Worm (Caenorhabditis elegans) whole organism, L4 larva: ENCODE measurements around the gene C45B2.2.

Source experiments
- D1046.2 ChIP-seq: fragments of 200-800 bp; sonication (Bioruptor generic); IDR thresholded peaks from 2 replicates; pipeline ENCODE4 v1.3.6; 2022; ENCODE audit warnings: missing genetic modification characterization, missing compliant biosample characterization
- F10B5.3 ChIP-seq: sonication (generic microtip); optimal IDR thresholded peaks from 2 replicates; lab custom pipeline; 2016; ENCODE audit warnings: mild to moderate bottlenecking, missing genetic modification characterization, missing compliant biosample characterization
- F37D6.2 ChIP-seq: sonication (generic microtip); optimal IDR thresholded peaks from 2 replicates; lab custom pipeline; 2016; ENCODE audit warnings: mild to moderate bottlenecking, missing genetic modification characterization, missing compliant biosample characterization
- F49E8.2 ChIP-seq: sonication (generic microtip); optimal IDR thresholded peaks from 2 replicates; lab custom pipeline; 2016; ENCODE audit warnings: missing compliant biosample characterization, mild to moderate bottlenecking, missing genetic modification characterization, borderline replicate concordance
- R02D3.7 ChIP-seq: fragments of 150-350 bp; sonication (generic microtip); optimal IDR thresholded peaks from 3 replicates; lab custom pipeline; 2014; ENCODE audit warnings: missing biosample characterization, missing genetic modification characterization
- T20F7.1 ChIP-seq: fragments of 200-800 bp; sonication (Bioruptor generic); optimal IDR thresholded peaks from 2 replicates; lab custom pipeline; 2018; ENCODE audit warnings: mild to moderate bottlenecking, missing genetic modification characterization, missing compliant biosample characterization
- T26A8.4 ChIP-seq: fragments of 200-800 bp; sonication (Bioruptor generic); IDR thresholded peaks from 2 replicates; pipeline ENCODE4 v1.3.6; 2022; ENCODE audit warnings: missing genetic modification characterization, missing compliant biosample characterization
- Y105C5A.15 ChIP-seq: fragments of 200-800 bp; sonication (Bioruptor generic); IDR thresholded peaks from 2 replicates; pipeline ENCODE4 v1.3.6; 2022; ENCODE audit warnings: missing genetic modification characterization, missing compliant biosample characterization
- Y48G9A.11 ChIP-seq: fragments of 200-800 bp; sonication (Bioruptor generic); IDR thresholded peaks from 2 replicates; pipeline ENCODE4 v1.3.6; 2022; ENCODE audit warnings: missing genetic modification reagents, missing genetic modification characterization, missing compliant biosample characterization
- Y5F2A.4 ChIP-seq: fragments of 200-800 bp; sonication (Bioruptor generic); optimal IDR thresholded peaks from 2 replicates; lab custom pipeline; 2018; ENCODE audit warnings: mild to moderate bottlenecking, missing genetic modification characterization, missing compliant biosample characterization
- ZK337.2 ChIP-seq: fragments of 200-800 bp; sonication (Bioruptor generic); IDR thresholded peaks from 2 replicates; pipeline ENCODE4 v1.3.6; 2022; ENCODE audit warnings: missing genetic modification reagents, missing genetic modification characterization, missing compliant biosample characterization
- aly-2 ChIP-seq: sonication (generic microtip); optimal IDR thresholded peaks from 2 replicates; lab custom pipeline; 2018; ENCODE audit warnings: missing biosample characterization, missing genetic modification characterization
- ceh-20 ChIP-seq: fragments of 200-800 bp; sonication (Bioruptor generic); IDR thresholded peaks from 2 replicates; pipeline ENCODE4 v1.3.6; 2022; ENCODE audit warnings: missing genetic modification reagents, missing genetic modification characterization, missing compliant biosample characterization
- ceh-32 ChIP-seq: sonication (generic microtip); optimal IDR thresholded peaks from 2 replicates; lab custom pipeline; 2016; ENCODE audit warnings: mild to moderate bottlenecking, missing genetic modification characterization, missing compliant biosample characterization; ENCODE audit not compliant: poor library complexity
- ceh-62 ChIP-seq: sonication (generic microtip); optimal IDR thresholded peaks from 2 replicates; lab custom pipeline; 2017; ENCODE audit warnings: missing biosample characterization, missing genetic modification characterization
- daf-8 ChIP-seq: fragments of 200-800 bp; sonication (Bioruptor generic); IDR thresholded peaks from 2 replicates; pipeline ENCODE4 v1.3.6; 2022; ENCODE audit warnings: missing genetic modification characterization, missing compliant biosample characterization
- dmd-8 ChIP-seq: fragments of 200-800 bp; sonication (Bioruptor generic); IDR thresholded peaks from 2 replicates; pipeline ENCODE4 v1.3.6; 2022; ENCODE audit warnings: missing genetic modification characterization, missing compliant biosample characterization
- egl-27 ChIP-seq: sonication (generic microtip); optimal IDR thresholded peaks from 3 replicates; lab custom pipeline; 2017; ENCODE audit warnings: missing biosample characterization, missing genetic modification reagents, missing genetic modification characterization
- egl-43 ChIP-seq: fragments of 200-800 bp; sonication (Bioruptor generic); IDR thresholded peaks from 2 replicates; pipeline ENCODE4 v1.3.6; 2022; ENCODE audit warnings: missing genetic modification reagents, missing genetic modification characterization, missing compliant biosample characterization
- fkh-10 ChIP-seq: fragments of 150-350 bp; optimal IDR thresholded peaks from 2 replicates; lab custom pipeline; 2014; ENCODE audit warnings: missing biosample characterization, missing genetic modification reagents, missing genetic modification characterization
- fos-1 ChIP-seq: fragments of 150-350 bp; optimal IDR thresholded peaks from 2 replicates; lab custom pipeline; 2014; ENCODE audit warnings: missing biosample characterization, missing genetic modification characterization
- hlh-11 ChIP-seq: fragments of 200-800 bp; sonication (Bioruptor generic); optimal IDR thresholded peaks from 2 replicates; lab custom pipeline; 2018; ENCODE audit warnings: mild to moderate bottlenecking, missing genetic modification characterization, missing compliant biosample characterization
- hlh-30 ChIP-seq: sonication (generic microtip); optimal IDR thresholded peaks from 2 replicates; lab custom pipeline; 2017; ENCODE audit warnings: antibody characterized with exemption, mild to moderate bottlenecking, missing genetic modification characterization, missing compliant biosample characterization; ENCODE audit not compliant: insufficient read depth
- jun-1 ChIP-seq: fragments of 150-350 bp; optimal IDR thresholded peaks from 2 replicates; lab custom pipeline; 2014; ENCODE audit warnings: missing biosample characterization, missing genetic modification reagents, missing genetic modification characterization
- lim-7 ChIP-seq: fragments of 200-800 bp; sonication (Bioruptor generic); IDR thresholded peaks from 2 replicates; pipeline ENCODE4 v1.3.6; 2022; ENCODE audit warnings: missing genetic modification characterization, missing compliant biosample characterization
- lin-15B ChIP-seq: fragments of 150-350 bp; sonication (generic microtip); optimal IDR thresholded peaks from 3 replicates; lab custom pipeline; 2014; ENCODE audit warnings: missing biosample characterization, missing genetic modification characterization
- lin-38 ChIP-seq: fragments of 200-800 bp; sonication (Bioruptor generic); IDR thresholded peaks from 2 replicates; pipeline ENCODE4 v1.3.6; 2022; ENCODE audit warnings: missing genetic modification reagents, missing genetic modification characterization, missing compliant biosample characterization
- lin-39 ChIP-seq: fragments of 150-350 bp; optimal IDR thresholded peaks from 2 replicates; lab custom pipeline; 2014; ENCODE audit warnings: missing biosample characterization, missing genetic modification reagents, missing genetic modification characterization
- lir-3 ChIP-seq: sonication (generic microtip); optimal IDR thresholded peaks from 2 replicates; lab custom pipeline; 2016; ENCODE audit warnings: mild to moderate bottlenecking, missing genetic modification characterization, missing compliant biosample characterization
- madf-9 ChIP-seq: fragments of 200-800 bp; sonication (Bioruptor generic); conservative IDR thresholded peaks from 2 replicates; pipeline ENCODE4 v1.3.6; 2022; ENCODE audit warnings: missing genetic modification reagents, missing genetic modification characterization, missing compliant biosample characterization
- mdl-1 ChIP-seq, 2 experiments: fragments of 150-350 bp in 1 of 2; sonication (generic microtip) in 1 of 2; optimal IDR thresholded peaks; 2 replicates each; lab custom pipeline; 2014 to 2017; ENCODE audit warnings: missing biosample characterization in 2 of 2, missing genetic modification characterization in 2 of 2
- nhr-10 ChIP-seq: fragments of 150-350 bp; optimal IDR thresholded peaks from 2 replicates; lab custom pipeline; 2014; ENCODE audit warnings: missing biosample characterization, missing genetic modification characterization
- nhr-102 ChIP-seq: sonication (generic microtip); optimal IDR thresholded peaks from 2 replicates; lab custom pipeline; 2016; ENCODE audit warnings: mild to moderate bottlenecking, missing genetic modification characterization, moderate library complexity, missing compliant biosample characterization
- nhr-25 ChIP-seq: sonication (generic microtip); optimal IDR thresholded peaks from 2 replicates; lab custom pipeline; 2017; ENCODE audit warnings: missing genetic modification characterization, mild to moderate bottlenecking, missing compliant biosample characterization, antibody characterized with exemption, moderate library complexity, borderline replicate concordance; ENCODE audit not compliant: insufficient read depth
- nhr-28 ChIP-seq: fragments of 150-350 bp; optimal IDR thresholded peaks from 2 replicates; lab custom pipeline; 2014; ENCODE audit warnings: missing biosample characterization, missing genetic modification characterization
- nhr-41 ChIP-seq: fragments of 200-800 bp; sonication (Bioruptor generic); IDR thresholded peaks from 2 replicates; pipeline ENCODE4 v1.3.6; 2022; ENCODE audit warnings: missing genetic modification reagents, missing genetic modification characterization, missing compliant biosample characterization
- nhr-48 ChIP-seq: sonication (generic microtip); optimal IDR thresholded peaks from 2 replicates; lab custom pipeline; 2016; ENCODE audit warnings: mild to moderate bottlenecking, missing genetic modification characterization, missing compliant biosample characterization
- nhr-76 ChIP-seq: fragments of 150-350 bp; optimal IDR thresholded peaks from 2 replicates; lab custom pipeline; 2014; ENCODE audit warnings: missing biosample characterization, missing genetic modification characterization
- nhr-77 ChIP-seq: fragments of 150-350 bp; optimal IDR thresholded peaks from 2 replicates; lab custom pipeline; 2014; ENCODE audit warnings: missing biosample characterization, missing genetic modification characterization
- pha-4 ChIP-seq, 2 experiments: fragments of 150-350 bp in 1 of 2; fragments of 200-800 bp in 1 of 2; sonication (Bioruptor generic) in 1 of 2; IDR thresholded peaks in 1 of 2; optimal IDR thresholded peaks in 1 of 2; 2 replicates each; pipeline versions ENCODE4 v1.3.6 to Lab custom; 2014 to 2022; ENCODE audit warnings: missing genetic modification characterization in 2 of 2, missing genetic modification reagents in 2 of 2, missing biosample characterization in 1 of 2, missing compliant biosample characterization in 1 of 2
- php-3 ChIP-seq: fragments of 200-800 bp; sonication (Bioruptor generic); IDR thresholded peaks from 2 replicates; pipeline ENCODE4 v1.3.6; 2022; ENCODE audit warnings: missing genetic modification reagents, missing genetic modification characterization, missing compliant biosample characterization
- skn-1 ChIP-seq: fragments of 150-350 bp; optimal IDR thresholded peaks from 2 replicates; lab custom pipeline; 2014; ENCODE audit warnings: missing biosample characterization, missing genetic modification characterization
- snpc-1.2 ChIP-seq: fragments of 200-800 bp; sonication (Bioruptor generic); IDR thresholded peaks from 2 replicates; pipeline ENCODE4 v1.3.6; 2022; ENCODE audit warnings: missing genetic modification reagents, missing genetic modification characterization, missing compliant biosample characterization
- spr-1 ChIP-seq: sonication (generic microtip); optimal IDR thresholded peaks from 2 replicates; lab custom pipeline; 2016; ENCODE audit warnings: mild to moderate bottlenecking, missing genetic modification characterization, missing compliant biosample characterization
- spr-3 ChIP-seq: fragments of 200-800 bp; sonication (Bioruptor generic); optimal IDR thresholded peaks from 2 replicates; lab custom pipeline; 2018; ENCODE audit warnings: mild to moderate bottlenecking, missing genetic modification characterization, missing compliant biosample characterization
- tra-1 ChIP-seq: fragments of 200-800 bp; sonication (Bioruptor generic); IDR thresholded peaks from 2 replicates; pipeline ENCODE4 v1.3.6; 2022; ENCODE audit warnings: missing genetic modification reagents, missing genetic modification characterization, missing compliant biosample characterization
- unc-62 ChIP-seq, 3 experiments: fragments of 150-350 bp in 1 of 3; sonication (generic microtip); optimal IDR thresholded peaks in 2 of 3; peaks in 1 of 3; 1 replicate in 1 of 3; 2 replicates in 2 of 3; lab custom pipeline; 2014 to 2017; ENCODE audit warnings: missing biosample characterization in 3 of 3, missing genetic modification characterization in 3 of 3, missing genetic modification reagents in 3 of 3, missing genotype in 1 of 3
- zfp-3 ChIP-seq: fragments of 200-800 bp; sonication (Bioruptor generic); conservative IDR thresholded peaks from 2 replicates; pipeline ENCODE4 v1.3.6; 2022; ENCODE audit warnings: missing genetic modification reagents, missing genetic modification characterization, missing compliant biosample characterization
- zip-2 ChIP-seq: fragments of 150-350 bp; optimal IDR thresholded peaks from 2 replicates; lab custom pipeline; 2014; ENCODE audit warnings: missing biosample characterization, missing genetic modification characterization
- ztf-11 ChIP-seq: fragments of 150-350 bp; optimal IDR thresholded peaks from 2 replicates; lab custom pipeline; 2014; ENCODE audit warnings: missing biosample characterization, missing genetic modification characterization

Gene C45B2.2

ce11 chrX:6091967-6092366, 7.4 kb downstream of the C45B2.2 start, which contains the start of gene hsp-3 (continued):
- TF ChIP-seq dmd-8 (GFP tag; lab: Robert Waterston, UW) = no peak
- TF ChIP-seq R02D3.7 (tag; lab: Kevin White, UChicago) = no peak
- no peak for TF ChIP-seq F49E8.2 (tag; lab: Kevin White, UChicago)
- peak; percentile 94 for TF ChIP-seq madf-9 (GFP tag; lab: Robert Waterston, UW)
- TF ChIP-seq nhr-28 (tag; lab: Kevin White, UChicago) = peak; percentile 92
- TF ChIP-seq nhr-48 (tag; lab: Kevin White, UChicago) = peak; percentile 91
- peak; percentile 85 for TF ChIP-seq spr-3 (GFP tag; lab: Kevin White, UChicago)
- TF ChIP-seq lim-7 = 0 out of 2 replicates have a peak, but pooled peaks have one; percentile 50
- TF ChIP-seq lin-38 (GFP tag; lab: Robert Waterston, UW) = peak; percentile 88
- peak; percentile 29 for TF ChIP-seq fos-1 (tag; lab: Kevin White, UChicago)
- TF ChIP-seq hlh-11 = peak; percentile 99
- TF ChIP-seq nhr-10 (tag; lab: Kevin White, UChicago) = peak; percentile 66
- TF ChIP-seq pha-4 (GFP tag; IDR thresholded peaks at IDR 0.05; lab: Robert Waterston, UW) = peak; percentile 96
- no peak for TF ChIP-seq pha-4 (tag; optimal IDR thresholded peaks at IDR 0.05; lab: Kevin White, UChicago)
- peak; percentile 97 for TF ChIP-seq nhr-41 (GFP tag; lab: Robert Waterston, UW)
- TF ChIP-seq lin-15B = peak; percentile 54
- peak; percentile 91 for TF ChIP-seq fkh-10
- TF ChIP-seq zip-2 (tag; lab: Kevin White, UChicago) = no peak
- TF ChIP-seq ceh-32 (tag; lab: Kevin White, UChicago) = peak; percentile 41
- TF ChIP-seq php-3 (GFP tag; lab: Robert Waterston, UW) = peak; percentile 95
- TF ChIP-seq daf-8 (GFP tag; lab: Robert Waterston, UW) = peak; percentile 79
- TF ChIP-seq nhr-25 (tag; lab: Kevin White, UChicago) = peak; percentile 98
- TF ChIP-seq F10B5.3 (tag; lab: Kevin White, UChicago) = peak; percentile 86
- no peak for TF ChIP-seq skn-1
- TF ChIP-seq snpc-1.2 (GFP tag; lab: Robert Waterston, UW) = no peak
- peak; percentile 98 for TF ChIP-seq tra-1 (GFP tag; lab: Robert Waterston, UW)
- TF ChIP-seq spr-1 (tag; lab: Kevin White, UChicago) = peak; percentile 88
- peak; percentile 43 for TF ChIP-seq Y5F2A.4 (GFP tag; lab: Kevin White, UChicago)
- no peak for TF ChIP-seq ztf-11 (tag; lab: Kevin White, UChicago)
- TF ChIP-seq mdl-1 (tag; optimal IDR thresholded peaks at IDR 0.05; lab: Kevin White, UChicago) = peak in 1 of 2 experiments; percentile 87
- TF ChIP-seq lin-39 (tag; lab: Kevin White, UChicago) = no peak
- TF ChIP-seq ZK337.2 (GFP tag; lab: Robert Waterston, UW) = no peak
- peak; percentile 95 for TF ChIP-seq nhr-102 (tag; lab: Kevin White, UChicago)
- peak; percentile 89 for TF ChIP-seq nhr-77 (tag; lab: Kevin White, UChicago)
- TF ChIP-seq unc-62 (GFP tag; optimal IDR thresholded peaks at IDR 0.05 in 1 of 2; lab: Kevin White, UChicago) = peak; percentile 7 to 97
- no peak for TF ChIP-seq unc-62 (tag; optimal IDR thresholded peaks at IDR 0.05; lab: Kevin White, UChicago)
- TF ChIP-seq hlh-30 = peak; percentile 95
- TF ChIP-seq ceh-20 = peak; percentile 96
- TF ChIP-seq ceh-62 = no peak
- TF ChIP-seq egl-27 (tag; lab: Kevin White, UChicago) = no peak
- peak; percentile 95 for TF ChIP-seq D1046.2 (GFP tag; lab: Robert Waterston, UW)
- peak; percentile 96 for TF ChIP-seq egl-43 (GFP tag; lab: Robert Waterston, UW)
- TF ChIP-seq zfp-3 (GFP tag; lab: Robert Waterston, UW) = peak; percentile 94
- TF ChIP-seq aly-2 (tag; lab: Kevin White, UChicago) = no peak
- TF ChIP-seq lir-3 (tag; lab: Kevin White, UChicago) = peak; percentile 63
- peak; percentile 47; the same call in 1 of the 2 replicates for TF ChIP-seq Y48G9A.11 (GFP tag; lab: Robert Waterston, UW)
- no peak for TF ChIP-seq nhr-76
- TF ChIP-seq jun-1 (tag; lab: Kevin White, UChicago) = peak; percentile 92
- peak; percentile 92 for TF ChIP-seq F37D6.2
- TF ChIP-seq T20F7.1 = peak; percentile 90
- no peak for TF ChIP-seq Y105C5A.15 (GFP tag; lab: Robert Waterston, UW)
- TF ChIP-seq T26A8.4 (GFP tag; lab: Robert Waterston, UW) = peak; percentile 95
